Fruit fly (Drosophila melanogaster) whole organism, wandering third instar larva: Measurements from ENCODE around the gene UQCR-Q.

Experiments used
- Abd-B ChIP-seq: fragments of >200 bp; optimal IDR thresholded peaks from 2 replicates; lab custom pipeline; 2017; ENCODE audit warnings: missing biosample characterization, missing genetic modification characterization
- CG9705 ChIP-seq: fragments of 200-800 bp; sonication (Bioruptor generic); optimal IDR thresholded peaks from 2 replicates; lab custom pipeline; 2018; ENCODE audit warnings: missing biosample characterization, mild to moderate bottlenecking, missing genetic modification characterization
- CrebA ChIP-seq: fragments of 200-800 bp; sonication (Bioruptor generic); optimal IDR thresholded peaks from 2 replicates; lab custom pipeline; 2016; ENCODE audit warnings: missing biosample characterization, mild to moderate bottlenecking, missing genetic modification characterization, borderline replicate concordance
- Mio ChIP-seq: sonication (Bioruptor generic); optimal IDR thresholded peaks from 2 replicates; lab custom pipeline; 2016; ENCODE audit warnings: missing biosample characterization, missing genetic modification characterization
- Myc ChIP-seq: fragments of >200 bp; optimal IDR thresholded peaks from 2 replicates; lab custom pipeline; 2017
- OdsH ChIP-seq: fragments of 200-800 bp; sonication (Bioruptor generic); optimal IDR thresholded peaks from 2 replicates; lab custom pipeline; 2016; ENCODE audit warnings: missing biosample characterization, mild to moderate bottlenecking, missing genetic modification characterization
- Sp1 ChIP-seq: fragments of 200-800 bp; sonication (Bioruptor generic); optimal IDR thresholded peaks from 3 replicates; lab custom pipeline; 2019; ENCODE audit warnings: missing biosample characterization, mild to moderate bottlenecking, missing genetic modification characterization, moderate library complexity
- Vsx2 ChIP-seq: fragments of 200-300, 225-300 bp; sonication (Bioruptor generic); optimal IDR thresholded peaks from 2 replicates; lab custom pipeline; 2018; ENCODE audit warnings: missing biosample characterization, missing genetic modification characterization; ENCODE audit not compliant: partially characterized antibody
- foxo ChIP-seq, 2 experiments: fragments of 200-800 bp; sonication (Bioruptor generic); optimal IDR thresholded peaks; 2 replicates in 1 of 2; 3 replicates in 1 of 2; lab custom pipeline; 2016 to 2017; ENCODE audit warnings: missing biosample characterization in 2 of 2, missing genetic modification characterization in 2 of 2
- psq ChIP-seq: fragments of 200-800 bp; sonication (Bioruptor generic); optimal IDR thresholded peaks from 3 replicates; lab custom pipeline; 2017; ENCODE audit warnings: missing biosample characterization, mild to moderate bottlenecking, missing genetic modification characterization, moderate library complexity

DNA sequence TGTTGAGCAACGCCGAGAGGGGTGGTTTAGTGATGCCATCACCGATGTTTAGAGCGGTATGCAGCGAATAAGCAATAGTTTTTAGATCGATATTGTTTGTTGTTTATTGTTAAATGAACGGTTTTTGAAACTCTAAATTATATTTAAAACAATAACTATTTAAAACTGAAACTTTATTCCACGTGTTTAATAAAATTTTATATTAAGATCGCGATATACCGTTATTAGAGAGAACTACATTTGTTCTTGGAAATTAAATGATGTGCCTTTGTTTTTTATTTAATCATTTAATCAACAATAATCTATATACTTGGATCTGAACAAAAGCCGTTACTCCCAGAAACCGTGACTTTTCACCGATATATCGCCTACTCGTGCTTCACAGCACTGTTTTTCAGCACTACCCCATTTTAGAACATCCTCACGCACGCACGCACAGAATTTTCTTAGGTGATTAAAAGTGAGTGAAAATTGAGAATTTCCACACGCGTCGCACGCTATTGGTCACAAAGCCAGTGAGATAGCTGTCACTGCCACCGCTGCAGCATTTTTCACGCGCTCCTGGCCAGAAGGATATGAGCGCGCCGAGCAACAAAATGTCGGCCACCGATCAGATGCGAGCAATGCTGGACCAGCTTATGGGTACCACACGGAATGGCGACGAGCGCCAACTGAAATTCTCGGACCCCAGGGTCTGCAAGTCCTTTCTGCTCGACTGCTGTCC lies 39.5 kb downstream of the UQCR-Q start, which contains the start of the genes U4-U6-60K and CG7564:
- TF ChIP-seq Abd-B = no peak
- TF ChIP-seq Myc = peak; percentile 88
- TF ChIP-seq Sp1 (GFP tag; lab: Kevin White, UChicago) = peak; percentile 61
- TF ChIP-seq OdsH = peak; percentile 46
- no peak for TF ChIP-seq Mio (GFP tag; lab: Kevin White, UChicago)
- TF ChIP-seq CG9705 (GFP tag; lab: Kevin White, UChicago) = peak; percentile 59
- TF ChIP-seq psq (GFP tag; lab: Kevin White, UChicago) = peak; percentile 67
- TF ChIP-seq foxo (GFP tag; optimal IDR thresholded peaks at IDR 0.05; lab: Kevin White, UChicago) = peak in 1 of 2 experiments; percentile 74
- no peak for TF ChIP-seq CrebA (GFP tag; lab: Kevin White, UChicago)
- TF ChIP-seq Vsx2 (GFP tag; lab: Kevin White, UChicago) = no peak
